Worm (Caenorhabditis elegans) whole organism, L1 larva: ENCODE data around the gene lact-6.

Experiments used
- alr-1 ChIP-seq: fragments of 200-800 bp; sonication (Bioruptor generic); optimal IDR thresholded peaks from 2 replicates; lab custom pipeline; 2018; ENCODE audit warnings: borderline replicate concordance, mild to moderate bottlenecking, missing genetic modification characterization, missing compliant biosample characterization
- aly-2 ChIP-seq: fragments of 150-350 bp; optimal IDR thresholded peaks from 2 replicates; lab custom pipeline; 2014; ENCODE audit warnings: missing biosample characterization, missing genetic modification characterization
- blmp-1 ChIP-seq: fragments of 150-350 bp; optimal IDR thresholded peaks from 2 replicates; lab custom pipeline; 2014; ENCODE audit warnings: missing biosample characterization, missing genetic modification characterization
- ceh-90 ChIP-seq: sonication (generic microtip); optimal IDR thresholded peaks from 2 replicates; lab custom pipeline; 2016; ENCODE audit warnings: missing genetic modification characterization, missing compliant biosample characterization
- dpl-1 ChIP-seq, 3 experiments: fragments of 150-350 bp in 2 of 3; sonication (generic microtip) in 1 of 3; optimal IDR thresholded peaks; 2 replicates each; lab custom pipeline; 2014 to 2017; ENCODE audit warnings: missing biosample characterization in 3 of 3, missing genetic modification characterization in 3 of 3, missing genetic modification reagents in 3 of 3
- dsc-1 ChIP-seq: sonication (generic microtip); optimal IDR thresholded peaks from 2 replicates; lab custom pipeline; 2016; ENCODE audit warnings: mild to moderate bottlenecking, missing genetic modification characterization, missing compliant biosample characterization
- efl-1 ChIP-seq, 4 experiments: fragments of 150-350 bp; optimal IDR thresholded peaks in 3 of 4; peaks in 1 of 4; 1 replicate in 1 of 4; 2 replicates in 3 of 4; lab custom pipeline; 2014; ENCODE audit warnings: missing biosample characterization in 2 of 4, missing genetic modification characterization in 2 of 4, missing genetic modification reagents in 2 of 4
- elt-2 ChIP-seq: sonication (generic microtip); optimal IDR thresholded peaks from 2 replicates; lab custom pipeline; 2016; ENCODE audit warnings: missing genetic modification characterization, mild to moderate bottlenecking, inconsistent platforms, missing compliant biosample characterization, missing genetic modification reagents
- elt-3 ChIP-seq, 6 experiments: fragments of 150-350 bp in 1 of 6; sonication (generic microtip); optimal IDR thresholded peaks; 2 replicates each; lab custom pipeline; 2017 to 2018; ENCODE audit warnings: missing biosample characterization in 6 of 6, missing genetic modification characterization in 6 of 6, inconsistent platforms in 1 of 6
- fkh-10 ChIP-seq: sonication (generic microtip); optimal IDR thresholded peaks from 2 replicates; lab custom pipeline; 2017; ENCODE audit warnings: missing biosample characterization, missing genetic modification reagents, missing genetic modification characterization
- fkh-4 ChIP-seq: sonication (generic microtip); optimal IDR thresholded peaks from 2 replicates; lab custom pipeline; 2016; ENCODE audit warnings: missing compliant biosample characterization, missing genetic modification characterization, borderline replicate concordance
- grh-1 ChIP-seq: fragments of 200-800 bp; sonication (Bioruptor generic); IDR thresholded peaks from 2 replicates; pipeline ENCODE4 v1.3.6; 2022; ENCODE audit warnings: missing genetic modification reagents, missing genetic modification characterization, missing compliant biosample characterization
- hlh-17 ChIP-seq: fragments of 200-800 bp; sonication (Bioruptor generic); optimal IDR thresholded peaks from 2 replicates; lab custom pipeline; 2018; ENCODE audit warnings: missing genetic modification characterization, mild to moderate bottlenecking, missing compliant biosample characterization, moderate library complexity, borderline replicate concordance
- isw-1 ChIP-seq: fragments of 200-800 bp; sonication (Bioruptor generic); IDR thresholded peaks from 2 replicates; pipeline ENCODE4 v1.3.6; 2022; ENCODE audit warnings: missing genetic modification characterization, missing compliant biosample characterization
- lin-14 ChIP-seq: fragments of 200-800 bp; sonication (Bioruptor generic); optimal IDR thresholded peaks from 2 replicates; lab custom pipeline; 2018; ENCODE audit warnings: mild to moderate bottlenecking, missing genetic modification characterization, moderate library complexity, missing compliant biosample characterization
- lin-35 ChIP-seq, 2 experiments: fragments of 150-350 bp; optimal IDR thresholded peaks; 2 replicates each; lab custom pipeline; 2014; ENCODE audit warnings: missing biosample characterization in 2 of 2, missing genetic modification characterization in 2 of 2, missing genetic modification reagents in 2 of 2
- lir-3 ChIP-seq: sonication (generic microtip); optimal IDR thresholded peaks from 2 replicates; lab custom pipeline; 2016; ENCODE audit warnings: mild to moderate bottlenecking, missing genetic modification characterization, moderate library complexity, missing compliant biosample characterization; ENCODE audit not compliant: poor library complexity
- mdl-1 ChIP-seq, 2 experiments: fragments of 150-350 bp; optimal IDR thresholded peaks; 2 replicates each; lab custom pipeline; 2014 to 2017; ENCODE audit warnings: missing biosample characterization in 2 of 2, missing genetic modification characterization in 2 of 2, inconsistent platforms in 1 of 2
- mef-2 ChIP-seq: fragments of 150-350 bp; optimal IDR thresholded peaks from 2 replicates; lab custom pipeline; 2014; ENCODE audit warnings: missing biosample characterization, missing genetic modification characterization
- nhr-11 ChIP-seq: fragments of 150-350 bp; optimal IDR thresholded peaks from 2 replicates; lab custom pipeline; 2014; ENCODE audit warnings: missing biosample characterization, missing genetic modification characterization
- nhr-12 ChIP-seq: sonication (generic microtip); optimal IDR thresholded peaks from 2 replicates; lab custom pipeline; 2017; ENCODE audit warnings: missing biosample characterization, missing genetic modification characterization
- nhr-20 ChIP-seq: sonication (generic microtip); optimal IDR thresholded peaks from 2 replicates; lab custom pipeline; 2016; ENCODE audit warnings: mild to moderate bottlenecking, missing genetic modification characterization, missing compliant biosample characterization
- nhr-237 ChIP-seq: fragments of 150-350 bp; optimal IDR thresholded peaks from 2 replicates; lab custom pipeline; 2014; ENCODE audit warnings: missing biosample characterization, missing genetic modification characterization
- nhr-71 ChIP-seq: sonication (generic microtip); optimal IDR thresholded peaks from 2 replicates; lab custom pipeline; 2016; ENCODE audit warnings: mild to moderate bottlenecking, missing genetic modification characterization, moderate library complexity, missing compliant biosample characterization
- nhr-77 ChIP-seq: fragments of 150-350 bp; optimal IDR thresholded peaks from 2 replicates; lab custom pipeline; 2014; ENCODE audit warnings: missing biosample characterization, missing genetic modification characterization
- nhr-85 ChIP-seq: sonication (generic microtip); peaks from one replicate; lab custom pipeline; 2016; ENCODE audit warnings: missing genetic modification characterization, inconsistent platforms, missing compliant biosample characterization
- rnt-1 ChIP-seq: sonication (generic microtip); optimal IDR thresholded peaks from 2 replicates; lab custom pipeline; 2016; ENCODE audit warnings: mild to moderate bottlenecking, missing genetic modification characterization, moderate library complexity, missing compliant biosample characterization
- skn-1 ChIP-seq: fragments of 150-350 bp; optimal IDR thresholded peaks from 2 replicates; lab custom pipeline; 2014; ENCODE audit warnings: missing biosample characterization, missing genetic modification characterization
- snu-23 ChIP-seq: sonication (generic microtip); optimal IDR thresholded peaks from 2 replicates; lab custom pipeline; 2016; ENCODE audit warnings: missing genetic modification characterization, missing compliant biosample characterization
- sup-37 ChIP-seq: fragments of 200-800 bp; sonication (Bioruptor generic); optimal IDR thresholded peaks from 2 replicates; lab custom pipeline; 2018; ENCODE audit warnings: mild to moderate bottlenecking, missing genetic modification characterization, missing compliant biosample characterization
- unc-130 ChIP-seq: fragments of 150-350 bp; optimal IDR thresholded peaks from 2 replicates; lab custom pipeline; 2017; ENCODE audit warnings: missing biosample characterization, missing genetic modification characterization, inconsistent platforms
- unc-30 ChIP-seq: sonication (generic microtip); optimal IDR thresholded peaks from 2 replicates; lab custom pipeline; 2017; ENCODE audit warnings: missing biosample characterization, missing genetic modification characterization
- unc-62 ChIP-seq: fragments of 150-350 bp; optimal IDR thresholded peaks from 2 replicates; lab custom pipeline; 2014; ENCODE audit warnings: missing biosample characterization, missing genetic modification reagents, missing genetic modification characterization
- unc-86 ChIP-seq: sonication (generic microtip); optimal IDR thresholded peaks from 2 replicates; lab custom pipeline; 2016; ENCODE audit warnings: missing genetic modification characterization, missing compliant biosample characterization
- zip-4 ChIP-seq: fragments of 200-800 bp; sonication (Bioruptor generic); optimal IDR thresholded peaks from 2 replicates; lab custom pipeline; 2018; ENCODE audit warnings: mild to moderate bottlenecking, missing genetic modification characterization, moderate library complexity, missing compliant biosample characterization

Gene lact-6

DNA sequence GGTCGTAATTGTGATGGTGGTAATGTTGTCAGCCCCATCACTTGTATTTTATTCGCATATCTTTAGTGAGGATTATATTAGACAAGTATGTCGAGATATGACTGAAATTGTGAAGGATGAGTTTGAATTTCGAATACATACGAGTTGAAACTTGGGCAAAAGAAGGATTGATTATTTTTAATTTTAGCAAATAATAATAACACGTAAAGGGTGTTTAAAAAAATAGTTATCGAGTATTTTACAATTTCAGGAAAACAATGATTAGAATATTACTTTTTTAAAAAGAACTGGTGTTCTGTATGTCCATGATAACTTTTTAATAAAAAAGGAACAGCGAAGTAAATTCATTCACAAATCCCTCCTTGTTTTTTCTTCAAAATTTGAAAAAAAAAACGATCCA lies 19.3 kb upstream of the lact-6 start, which contains the start of gene F11E6.8:
F11E6.8 (minus strand) TSS at position 101 of the 400 bp plus-strand sequence.
- TF ChIP-seq fkh-10 (GFP tag; lab: Kevin White, UChicago) (no peak), nhr-77 (no peak), lin-14 (GFP tag; lab: Kevin White, UChicago) (no peak), zip-4 (GFP tag; lab: Kevin White, UChicago) (no peak), dpl-1 (GFP tag; optimal IDR thresholded peaks at IDR 0.05; lab: Kevin White, UChicago) (no peak), mdl-1 (tag; optimal IDR thresholded peaks at IDR 0.05; lab: Kevin White, UChicago) (no peak), fkh-4 (tag; lab: Kevin White, UChicago) (no peak), mef-2 (tag; lab: Kevin White, UChicago) (no peak), nhr-12 (tag; lab: Kevin White, UChicago) (no peak), aly-2 (tag; lab: Kevin White, UChicago) (no peak)

DNA sequence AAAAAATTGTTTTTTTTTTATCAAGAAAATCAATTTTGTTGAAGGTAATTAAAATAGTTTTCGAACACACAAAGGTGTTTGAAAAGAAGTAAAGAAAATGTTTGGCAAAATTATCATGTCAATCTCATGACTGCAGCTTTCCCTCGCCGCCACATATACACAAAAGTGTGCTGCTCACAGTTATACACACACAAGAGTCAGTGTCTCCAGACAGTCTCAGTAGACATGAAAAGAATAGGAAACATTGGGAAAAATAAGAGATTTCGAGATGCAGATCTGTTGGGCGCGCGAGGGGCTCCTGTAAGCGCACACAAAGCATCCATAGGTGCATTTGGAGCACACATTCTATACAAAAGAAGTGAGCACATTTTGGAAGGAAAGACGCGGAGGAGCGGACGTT lies 17.1 kb upstream of the lact-6 start:
- no peak for TF ChIP-seq lir-3

DNA sequence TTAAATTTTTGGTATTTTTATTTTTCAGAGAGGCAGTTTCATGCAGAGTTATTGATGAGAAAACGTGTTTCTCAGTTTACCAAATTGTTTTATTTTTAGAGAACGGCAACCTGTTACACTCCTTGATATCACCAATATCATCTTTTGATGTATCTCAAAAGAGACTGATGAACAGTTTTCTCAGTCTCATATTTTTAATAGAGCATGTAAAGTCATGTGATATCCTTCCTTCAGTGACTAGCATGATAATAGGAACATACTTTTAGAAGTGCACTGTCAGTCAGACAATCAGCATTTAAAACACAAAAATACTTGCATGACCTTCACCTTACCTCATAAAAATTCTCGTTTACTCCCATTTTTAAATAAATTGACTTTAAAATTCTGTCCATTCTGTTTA lies 11.3 kb upstream of the lact-6 start, which contains the start of gene F11E6.11:
F11E6.11 (plus strand) TSS at position 325 of the 400 bp plus-strand sequence.
- TF ChIP-seq elt-2 (tag; lab: Kevin White, UChicago) (no peak), lin-35 (GFP tag; optimal IDR thresholded peaks at IDR 0.05; lab: Kevin White, UChicago) (peak in 1 of 2 experiments; percentile 16), efl-1 (optimal IDR thresholded peaks at IDR 0.05; lab: Kevin White, UChicago) (no peak), efl-1 (GFP tag; optimal IDR thresholded peaks at IDR 0.05 in 1 of 2; lab: Kevin White, UChicago) (no peak), unc-86 (no peak)

ce11 chrIV:17441260-17441659 lies 10.1 kb upstream of the lact-6 start:
- TF ChIP-seq grh-1 (GFP tag; lab: Robert Waterston, UW) (peak; percentile 68), nhr-71 (tag; lab: Kevin White, UChicago) (peak; percentile 37), lin-35 (GFP tag; optimal IDR thresholded peaks at IDR 0.05; lab: Kevin White, UChicago) (peak in 1 of 2 experiments; percentile 62), efl-1 (optimal IDR thresholded peaks at IDR 0.05; lab: Kevin White, UChicago) (no peak), efl-1 (GFP tag; optimal IDR thresholded peaks at IDR 0.05 in 1 of 2; lab: Kevin White, UChicago) (peak in 1 of 2 experiments; percentile 33), nhr-20 (tag; lab: Kevin White, UChicago) (peak; percentile 67), lin-14 (GFP tag; lab: Kevin White, UChicago) (peak; percentile 39), snu-23 (GFP tag; lab: Kevin White, UChicago) (peak; percentile 65), nhr-85 (tag; lab: Kevin White, UChicago) (peak; percentile 79), unc-130 (tag; lab: Kevin White, UChicago) (no peak), sup-37 (GFP tag; lab: Kevin White, UChicago) (no peak)

- no peak for TF ChIP-seq nhr-11
- no peak for TF ChIP-seq unc-30 (tag; lab: Kevin White, UChicago)
- TF ChIP-seq nhr-237 (tag; lab: Kevin White, UChicago), result no peak
- TF ChIP-seq rnt-1 (tag; lab: Kevin White, UChicago), result no peak
- TF ChIP-seq ceh-90 (tag; lab: Kevin White, UChicago), result no peak
- TF ChIP-seq skn-1, result no peak
- TF ChIP-seq elt-3 (tag; optimal IDR thresholded peaks at IDR 0.05; lab: Kevin White, UChicago), result no peak
- TF ChIP-seq snu-23 (GFP tag; lab: Kevin White, UChicago), result no peak
- TF ChIP-seq blmp-1, result no peak
- peak; percentile 32 for TF ChIP-seq nhr-85 (tag; lab: Kevin White, UChicago)
- no peak for TF ChIP-seq nhr-71 (tag; lab: Kevin White, UChicago)
- no peak for TF ChIP-seq dsc-1 (tag; lab: Kevin White, UChicago)
- peak; percentile 63 for TF ChIP-seq elt-2 (tag; lab: Kevin White, UChicago)
- TF ChIP-seq isw-1 (GFP tag; lab: Robert Waterston, UW), result no peak
- no peak for TF ChIP-seq unc-62 (GFP tag; lab: Kevin White, UChicago)
- no peak for TF ChIP-seq aly-2 (tag; lab: Kevin White, UChicago)
- TF ChIP-seq alr-1 (tag; lab: Kevin White, UChicago), result no peak
- TF ChIP-seq hlh-17 (GFP tag; lab: Kevin White, UChicago), result no peak
Observed at ce11 chrIV:17440417-17440816, 9.2 kb upstream of the lact-6 start, which contains the start of gene F08A7.1. F08A7.1 (plus strand) TSS chrIV:17440607.
